Worm (Caenorhabditis elegans) whole organism, young adult: Measurements from ENCODE around the gene M02H5.8.

ENCODE experiments used
- F55B11.4 ChIP-seq: sonication (generic microtip); optimal IDR thresholded peaks from 2 replicates; lab custom pipeline; 2016; ENCODE audit warnings: missing compliant biosample characterization, missing genetic modification characterization, borderline replicate concordance; ENCODE audit not compliant: insufficient read depth
- K11D2.4 ChIP-seq: fragments of 200-800 bp; sonication (Bioruptor generic); IDR thresholded peaks from 2 replicates; pipeline ENCODE4 v1.3.6; 2022; ENCODE audit warnings: missing genetic modification reagents, missing genetic modification characterization, missing compliant biosample characterization
- ama-1 ChIP-seq, 3 experiments: fragments of 150-350 bp in 1 of 3; sonication (generic microtip) in 2 of 3; optimal IDR thresholded peaks; 2 replicates each; lab custom pipeline; 2014 to 2018; ENCODE audit warnings: missing biosample characterization in 2 of 3, missing genetic modification characterization in 2 of 3, missing genetic modification reagents in 2 of 3
- atf-7 ChIP-seq: sonication (generic microtip); optimal IDR thresholded peaks from 2 replicates; lab custom pipeline; 2017; ENCODE audit warnings: mild to moderate bottlenecking, missing genetic modification characterization, missing compliant biosample characterization
- lin-26 ChIP-seq: fragments of 200-800 bp; sonication (Bioruptor generic); IDR thresholded peaks from 2 replicates; pipeline ENCODE4 v1.3.6; 2022; ENCODE audit warnings: missing genetic modification reagents, missing genetic modification characterization, missing compliant biosample characterization
- lsl-1 ChIP-seq: fragments of 200-800 bp; sonication (Bioruptor generic); optimal IDR thresholded peaks from 2 replicates; lab custom pipeline; 2018; ENCODE audit warnings: mild to moderate bottlenecking, missing genetic modification characterization, moderate library complexity, missing compliant biosample characterization
- nfyb-1 ChIP-seq: fragments of 200-800 bp; sonication (Bioruptor generic); IDR thresholded peaks from 2 replicates; pipeline ENCODE4 v1.3.6; 2022; ENCODE audit warnings: missing genetic modification reagents, missing genetic modification characterization, missing compliant biosample characterization
- nhr-179 ChIP-seq: sonication (generic microtip); optimal IDR thresholded peaks from 2 replicates; lab custom pipeline; 2016; ENCODE audit warnings: mild to moderate bottlenecking, missing genetic modification characterization, missing compliant biosample characterization
- pha-4 ChIP-seq: fragments of 150-350 bp; sonication (generic microtip); optimal IDR thresholded peaks from 2 replicates; lab custom pipeline; 2014; ENCODE audit warnings: missing biosample characterization, missing genetic modification reagents, missing genetic modification characterization
- repo-1 ChIP-seq: sonication (generic microtip); optimal IDR thresholded peaks from 2 replicates; lab custom pipeline; 2017; ENCODE audit warnings: mild to moderate bottlenecking, missing genetic modification characterization, missing compliant biosample characterization
- ztf-6 ChIP-seq: fragments of 200-800 bp; sonication (Bioruptor generic); IDR thresholded peaks from 2 replicates; pipeline ENCODE4 v1.3.6; 2022; ENCODE audit warnings: missing genetic modification reagents, missing genetic modification characterization, missing compliant biosample characterization

- TF ChIP-seq lsl-1 (GFP tag; lab: Kevin White, UChicago) (no peak), lin-26 (GFP tag; lab: Robert Waterston, UW) (no peak), F55B11.4 (tag; lab: Kevin White, UChicago) (no peak), ztf-6 (GFP tag; lab: Robert Waterston, UW) (no peak), atf-7 (tag; lab: Kevin White, UChicago) (no peak), ama-1 (optimal IDR thresholded peaks at IDR 0.05; lab: Kevin White, UChicago) (no peak), ama-1 (GFP tag; optimal IDR thresholded peaks at IDR 0.05; lab: Kevin White, UChicago) (no peak), nhr-179 (tag; lab: Kevin White, UChicago) (no peak), K11D2.4 (no peak), nfyb-1 (GFP tag; lab: Robert Waterston, UW) (no peak), repo-1 (tag; lab: Kevin White, UChicago) (no peak), pha-4 (tag; lab: Kevin White, UChicago) (no peak)
Observed at ce11 chrV:414630-415029, 35.2 kb upstream of the M02H5.8 start, which contains the start of gene dod-19.
